Fruit fly (Drosophila melanogaster): ENCODE results near the gene CG9592.

Gene CG9592

DNA sequence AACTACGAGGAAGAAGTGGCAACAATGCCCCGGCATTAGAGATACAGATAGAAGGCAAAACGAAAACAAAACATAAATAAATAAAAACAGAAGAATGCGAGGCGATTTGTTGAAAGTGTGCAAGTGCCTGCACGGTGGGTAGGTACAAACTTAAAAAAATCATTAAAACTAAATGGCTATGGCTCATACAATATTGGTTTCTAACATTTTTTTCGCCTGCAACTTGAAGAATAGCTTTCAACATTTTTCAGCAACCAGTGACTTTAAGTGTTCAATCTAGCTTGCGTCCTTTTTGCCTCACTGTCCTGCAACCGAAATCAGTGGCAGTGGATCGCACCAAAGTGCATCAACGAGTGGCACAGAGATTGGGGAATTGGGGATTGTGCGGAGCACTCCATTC lies 34.7 kb upstream of the CG9592 start:
- TF ChIP-seq foxo (GFP tag; optimal IDR thresholded peaks at IDR 0.05) (peak in 1 of 2 experiments; percentile 8), sv (GFP tag; optimal IDR thresholded peaks at IDR 0.05) (no peak)

DNA sequence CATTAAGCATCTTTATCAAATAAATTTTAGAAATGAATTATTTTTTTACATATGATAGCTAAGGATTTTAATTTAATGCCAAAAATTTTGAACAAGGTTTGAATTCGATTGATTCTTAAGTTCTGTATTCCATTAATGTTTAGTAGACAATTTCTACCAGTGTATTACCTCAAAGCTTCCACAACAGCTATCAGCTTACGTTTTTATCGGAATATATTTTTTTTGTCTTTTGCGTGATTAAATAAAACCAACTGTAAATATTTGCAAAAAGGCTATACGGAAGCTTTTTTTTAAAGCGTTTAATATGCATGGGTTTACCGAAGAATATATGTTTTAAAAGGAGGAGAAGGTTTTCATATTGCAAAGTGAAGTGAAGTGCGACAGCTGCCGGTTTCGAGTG lies 32.2 kb upstream of the CG9592 start:
- TF ChIP-seq Dif (GFP tag; optimal IDR thresholded peaks at IDR 0.05; ENCODE audit: partially characterized antibody) (no peak), Dfd (GFP tag; optimal IDR thresholded peaks at IDR 0.05) (no peak), h (GFP tag; optimal IDR thresholded peaks at IDR 0.05) (peak; percentile 15), Mio (GFP tag; optimal IDR thresholded peaks at IDR 0.05) (no peak), usp (GFP tag; optimal IDR thresholded peaks at IDR 0.05) (no peak), psq (GFP tag; optimal IDR thresholded peaks at IDR 0.05) (no peak), Hnf4 (GFP tag; optimal IDR thresholded peaks at IDR 0.05) (no peak), CG32264 (GFP tag; optimal IDR thresholded peaks at IDR 0.05) (no peak), ey (GFP tag; optimal IDR thresholded peaks at IDR 0.05) (no peak), tai (GFP tag; optimal IDR thresholded peaks at IDR 0.05) (no peak), br (GFP tag; optimal IDR thresholded peaks at IDR 0.05) (no peak), foxo (GFP tag; optimal IDR thresholded peaks at IDR 0.05) (peak in 1 of 2 experiments; percentile 0), sv (GFP tag; optimal IDR thresholded peaks at IDR 0.05) (no peak), GATAd (GFP tag; optimal IDR thresholded peaks at IDR 0.05) (no peak), Sp1 (GFP tag; optimal IDR thresholded peaks at IDR 0.05) (no peak), Vsx2 (GFP tag; optimal IDR thresholded peaks at IDR 0.05; ENCODE audit: partially characterized antibody) (no peak), pan (optimal IDR thresholded peaks at IDR 0.05) (no peak), Hr78 (GFP tag; optimal IDR thresholded peaks at IDR 0.05) (no peak), Hr83 (GFP tag; optimal IDR thresholded peaks at IDR 0.05; ENCODE audit: poor library complexity, severe bottlenecking) (no peak), Rel (GFP tag; optimal IDR thresholded peaks at IDR 0.05) (no peak), Rel (tag; optimal IDR thresholded peaks at IDR 0.05) (no peak), lola (GFP tag; optimal IDR thresholded peaks at IDR 0.05) (no peak), brk (GFP tag; optimal IDR thresholded peaks at IDR 0.05) (no peak), dsf (GFP tag; optimal IDR thresholded peaks at IDR 0.05; ENCODE audit: borderline replicate concordance) (no peak), Myc (optimal IDR thresholded peaks at IDR 0.05) (no peak), HLH106 (tag; optimal IDR thresholded peaks at IDR 0.05) (no peak), Jra (GFP tag; optimal IDR thresholded peaks at IDR 0.05) (no peak), sage (GFP tag; optimal IDR thresholded peaks at IDR 0.05) (no peak), rgr (GFP tag; optimal IDR thresholded peaks at IDR 0.05) (no peak), dmrt93B (GFP tag; optimal IDR thresholded peaks at IDR 0.05) (no peak), fru (GFP tag; optimal IDR thresholded peaks at IDR 0.05) (peak; percentile 13), OdsH (GFP tag; optimal IDR thresholded peaks at IDR 0.05) (peak; percentile 11)

DNA sequence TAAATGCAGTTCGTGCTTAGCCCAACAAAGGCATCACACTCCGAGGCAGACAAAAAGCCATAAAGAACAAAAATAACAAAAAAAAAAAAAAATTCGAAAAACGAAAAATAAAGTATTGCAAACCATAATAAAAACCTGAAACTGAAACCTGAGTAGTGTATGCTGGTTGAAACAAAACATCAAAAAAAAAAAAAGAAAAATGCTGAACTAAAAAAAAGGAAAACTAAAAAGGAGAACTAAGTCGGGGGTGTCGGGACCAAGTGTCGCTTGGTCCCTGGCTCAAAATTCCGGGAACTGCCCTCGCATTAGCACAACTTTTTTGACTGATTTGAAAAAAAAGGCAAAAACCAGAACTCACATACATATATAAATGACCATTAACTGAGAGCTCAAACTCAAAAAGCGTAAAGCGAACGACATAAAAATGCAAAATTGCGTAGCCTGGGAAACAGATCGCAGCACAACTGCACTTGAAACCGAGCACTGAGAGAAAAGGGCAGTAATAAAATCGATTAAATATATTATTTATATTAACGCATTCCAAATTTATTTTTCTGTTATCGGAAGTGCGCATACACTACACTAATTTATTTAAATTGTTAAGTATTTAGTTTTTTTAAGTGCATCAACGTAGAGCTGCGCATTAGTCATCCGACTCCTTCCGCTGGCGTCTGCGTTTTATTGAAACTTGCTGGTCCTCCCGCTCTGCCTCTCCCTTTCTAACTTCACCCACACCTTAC lies 30.8 kb upstream of the CG9592 start:
- TF ChIP-seq jim (GFP tag; optimal IDR thresholded peaks at IDR 0.05) (no peak), Rel (GFP tag; optimal IDR thresholded peaks at IDR 0.05) (peak; percentile 32), Rel (tag; optimal IDR thresholded peaks at IDR 0.05) (no peak), OdsH (GFP tag; optimal IDR thresholded peaks at IDR 0.05) (peak; percentile 78), brk (GFP tag; optimal IDR thresholded peaks at IDR 0.05) (peak; percentile 73), Jra (GFP tag; optimal IDR thresholded peaks at IDR 0.05) (peak; percentile 46), Abd-B (GFP tag; optimal IDR thresholded peaks at IDR 0.05) (no peak), h (GFP tag; optimal IDR thresholded peaks at IDR 0.05) (peak; percentile 81), sage (GFP tag; optimal IDR thresholded peaks at IDR 0.05) (peak; percentile 63), psq (GFP tag; optimal IDR thresholded peaks at IDR 0.05) (peak; percentile 70), dmrt93B (GFP tag; optimal IDR thresholded peaks at IDR 0.05) (peak; percentile 36), foxo (GFP tag; optimal IDR thresholded peaks at IDR 0.05) (peak in 1 of 2 experiments; percentile 79), Hr83 (GFP tag; optimal IDR thresholded peaks at IDR 0.05; ENCODE audit: poor library complexity, severe bottlenecking) (peak; percentile 45), Dfd (GFP tag; optimal IDR thresholded peaks at IDR 0.05) (no peak), pan (optimal IDR thresholded peaks at IDR 0.05) (no peak), GATAd (GFP tag; optimal IDR thresholded peaks at IDR 0.05) (no peak), Hnf4 (GFP tag; optimal IDR thresholded peaks at IDR 0.05) (peak; percentile 78), Myc (optimal IDR thresholded peaks at IDR 0.05) (no peak), usp (GFP tag; optimal IDR thresholded peaks at IDR 0.05) (no peak), CG32264 (GFP tag; optimal IDR thresholded peaks at IDR 0.05) (peak; percentile 23), Sp1 (GFP tag; optimal IDR thresholded peaks at IDR 0.05) (peak; percentile 66), tai (GFP tag; optimal IDR thresholded peaks at IDR 0.05) (no peak), Mio (GFP tag; optimal IDR thresholded peaks at IDR 0.05) (no peak), HLH106 (tag; optimal IDR thresholded peaks at IDR 0.05) (peak; percentile 60), rgr (GFP tag; optimal IDR thresholded peaks at IDR 0.05) (peak; percentile 79), fru (GFP tag; optimal IDR thresholded peaks at IDR 0.05) (peak; percentile 76), N (GFP tag; optimal IDR thresholded peaks at IDR 0.05) (no peak), Dif (GFP tag; optimal IDR thresholded peaks at IDR 0.05; ENCODE audit: partially characterized antibody) (no peak), br (GFP tag; optimal IDR thresholded peaks at IDR 0.05) (peak; percentile 59), woc (GFP tag; optimal IDR thresholded peaks at IDR 0.05) (peak; percentile 44), Vsx2 (GFP tag; optimal IDR thresholded peaks at IDR 0.05; ENCODE audit: partially characterized antibody) (no peak), dl (GFP tag; optimal IDR thresholded peaks at IDR 0.05; ENCODE audit: insufficient read depth in 1 of 2, partially characterized antibody in 2 of 2) (no peak), dsf (GFP tag; optimal IDR thresholded peaks at IDR 0.05; ENCODE audit: borderline replicate concordance) (peak; percentile 32), sv (GFP tag; optimal IDR thresholded peaks at IDR 0.05) (no peak), CG9705 (GFP tag; optimal IDR thresholded peaks at IDR 0.05) (peak; percentile 15), ey (GFP tag; optimal IDR thresholded peaks at IDR 0.05) (peak; percentile 67), CrebA (GFP tag; optimal IDR thresholded peaks at IDR 0.05; ENCODE audit: borderline replicate concordance) (no peak), Hr78 (GFP tag; optimal IDR thresholded peaks at IDR 0.05) (no peak), lola (GFP tag; optimal IDR thresholded peaks at IDR 0.05) (no peak)

Data from whole organism, wandering third instar larva.